Worm (Caenorhabditis elegans) whole organism, young adult: Measurements from ENCODE around the gene F07E5.5.

Source experiments
- B0035.1 ChIP-seq: sonication (generic microtip); optimal IDR thresholded peaks from 2 replicates; lab custom pipeline; 2016; ENCODE audit warnings: missing genetic modification characterization, mild to moderate bottlenecking, missing compliant biosample characterization, missing genotype, missing genetic modification reagents
- B0336.3 ChIP-seq: fragments of 200-800 bp; sonication (Bioruptor generic); IDR thresholded peaks from 2 replicates; pipeline ENCODE4 v1.3.6; 2022; ENCODE audit warnings: missing genetic modification characterization, missing compliant biosample characterization
- F37B4.10 ChIP-seq: fragments of 200-800 bp; sonication (Bioruptor generic); IDR thresholded peaks from 2 replicates; pipeline ENCODE4 v1.3.6; 2022; ENCODE audit warnings: missing genetic modification characterization, missing compliant biosample characterization
- F39B2.1 ChIP-seq: fragments of 200-800 bp; sonication (Bioruptor generic); IDR thresholded peaks from 2 replicates; pipeline ENCODE4 v1.3.6; 2022; ENCODE audit warnings: missing genetic modification reagents, missing genetic modification characterization, missing compliant biosample characterization
- F49E8.2 ChIP-seq: sonication (generic microtip); optimal IDR thresholded peaks from 3 replicates; lab custom pipeline; 2017; ENCODE audit warnings: missing genetic modification characterization, mild to moderate bottlenecking, missing compliant biosample characterization, antibody characterized with exemption, moderate library complexity; ENCODE audit not compliant: insufficient read depth
- F57A8.1 ChIP-seq: fragments of 200-800 bp; sonication (Bioruptor generic); optimal IDR thresholded peaks from 2 replicates; lab custom pipeline; 2018; ENCODE audit warnings: mild to moderate bottlenecking, missing genetic modification characterization, moderate library complexity, missing compliant biosample characterization
- K12H6.12 ChIP-seq: fragments of 200-800 bp; sonication (Bioruptor generic); optimal IDR thresholded peaks from 2 replicates; lab custom pipeline; 2018; ENCODE audit warnings: mild to moderate bottlenecking, missing genetic modification characterization, missing compliant biosample characterization
- T26A5.8 ChIP-seq: sonication (generic microtip); optimal IDR thresholded peaks from 2 replicates; lab custom pipeline; 2016; ENCODE audit warnings: missing genetic modification characterization, missing compliant biosample characterization
- ZK185.1 ChIP-seq: sonication (generic microtip); optimal IDR thresholded peaks from 2 replicates; lab custom pipeline; 2016; ENCODE audit warnings: mild to moderate bottlenecking, missing genetic modification characterization, missing compliant biosample characterization; ENCODE audit not compliant: poor library complexity, severe bottlenecking
- atf-7 ChIP-seq: sonication (generic microtip); optimal IDR thresholded peaks from 2 replicates; lab custom pipeline; 2017; ENCODE audit warnings: mild to moderate bottlenecking, missing genetic modification characterization, missing compliant biosample characterization
- athp-1 ChIP-seq: sonication (generic microtip); optimal IDR thresholded peaks from 2 replicates; lab custom pipeline; 2017; ENCODE audit warnings: mild to moderate bottlenecking, missing genetic modification characterization, missing compliant biosample characterization
- cebp-2 ChIP-seq: fragments of 200-800 bp; sonication (Bioruptor generic); IDR thresholded peaks from 2 replicates; pipeline ENCODE4 v1.3.6; 2022; ENCODE audit warnings: missing genetic modification characterization, missing compliant biosample characterization
- ceh-27 ChIP-seq: fragments of 200-800 bp; sonication (Bioruptor generic); optimal IDR thresholded peaks from 2 replicates; lab custom pipeline; 2018; ENCODE audit warnings: mild to moderate bottlenecking, missing genetic modification characterization, moderate library complexity, missing compliant biosample characterization
- ceh-58 ChIP-seq: fragments of 200-800 bp; sonication (Bioruptor generic); IDR thresholded peaks from 2 replicates; pipeline ENCODE4 v1.3.6; 2022; ENCODE audit warnings: missing genetic modification characterization, missing compliant biosample characterization
- ceh-91 ChIP-seq: fragments of 200-800 bp; sonication (Bioruptor generic); IDR thresholded peaks from 2 replicates; pipeline ENCODE4 v1.3.6; 2022; ENCODE audit warnings: missing genetic modification reagents, missing genetic modification characterization, missing compliant biosample characterization
- chd-7 ChIP-seq: sonication (generic microtip); optimal IDR thresholded peaks from 2 replicates; lab custom pipeline; 2016; ENCODE audit warnings: mild to moderate bottlenecking, missing genetic modification characterization, moderate library complexity, missing compliant biosample characterization
- dox-1 ChIP-seq: fragments of 200-800 bp; sonication (Bioruptor generic); IDR thresholded peaks from 2 replicates; pipeline ENCODE4 v1.3.6; 2022; ENCODE audit warnings: missing genetic modification reagents, missing genetic modification characterization, missing compliant biosample characterization
- ets-4 ChIP-seq: fragments of 200-800 bp; sonication (Bioruptor generic); optimal IDR thresholded peaks from 2 replicates; lab custom pipeline; 2018; ENCODE audit warnings: mild to moderate bottlenecking, missing genetic modification characterization, missing compliant biosample characterization
- fkh-3 ChIP-seq: sonication (generic microtip); optimal IDR thresholded peaks from 2 replicates; lab custom pipeline; 2016; ENCODE audit warnings: mild to moderate bottlenecking, missing genetic modification characterization, missing compliant biosample characterization
- gei-17 ChIP-seq: fragments of 200-800 bp; sonication (Bioruptor generic); optimal IDR thresholded peaks from 2 replicates; lab custom pipeline; 2018; ENCODE audit warnings: mild to moderate bottlenecking, missing genetic modification characterization, missing compliant biosample characterization
- hmg-1.2 ChIP-seq: fragments of 200-800 bp; sonication (Bioruptor generic); IDR thresholded peaks from 2 replicates; pipeline ENCODE4 v1.3.6; 2022; ENCODE audit warnings: missing genetic modification reagents, missing genetic modification characterization, missing compliant biosample characterization
- lin-40 ChIP-seq: sonication (generic microtip); optimal IDR thresholded peaks from 2 replicates; lab custom pipeline; 2016; ENCODE audit warnings: missing genetic modification characterization, mild to moderate bottlenecking, missing compliant biosample characterization, missing genotype, missing genetic modification reagents
- lin-54 ChIP-seq: fragments of 200-800 bp; sonication (Bioruptor generic); optimal IDR thresholded peaks from 2 replicates; lab custom pipeline; 2018; ENCODE audit warnings: mild to moderate bottlenecking, missing genetic modification characterization, missing compliant biosample characterization
- lsl-1 ChIP-seq: fragments of 200-800 bp; sonication (Bioruptor generic); optimal IDR thresholded peaks from 2 replicates; lab custom pipeline; 2018; ENCODE audit warnings: mild to moderate bottlenecking, missing genetic modification characterization, moderate library complexity, missing compliant biosample characterization
- madf-8 ChIP-seq: fragments of 200-800 bp; sonication (Bioruptor generic); conservative IDR thresholded peaks from 2 replicates; pipeline ENCODE4 v1.3.6; 2022; ENCODE audit warnings: missing genetic modification reagents, missing genetic modification characterization, missing compliant biosample characterization
- mcd-1 ChIP-seq: fragments of 200-800 bp; sonication (Bioruptor generic); IDR thresholded peaks from 2 replicates; pipeline ENCODE4 v1.3.6; 2022; ENCODE audit warnings: missing genetic modification reagents, missing genetic modification characterization, missing compliant biosample characterization
- mel-28 ChIP-seq: sonication (generic microtip); optimal IDR thresholded peaks from 2 replicates; lab custom pipeline; 2016; ENCODE audit warnings: borderline replicate concordance, mild to moderate bottlenecking, missing genetic modification characterization, missing compliant biosample characterization
- mes-4 ChIP-seq: sonication (generic microtip); optimal IDR thresholded peaks from 2 replicates; lab custom pipeline; 2016; ENCODE audit warnings: missing genotype, missing genetic modification characterization, missing compliant biosample characterization
- nfya-1 ChIP-seq: sonication (generic microtip); optimal IDR thresholded peaks from 2 replicates; lab custom pipeline; 2017; ENCODE audit warnings: antibody characterized with exemption, missing compliant biosample characterization, missing genetic modification characterization, borderline replicate concordance; ENCODE audit not compliant: insufficient read depth
- nfya-2 ChIP-seq: fragments of 200-800 bp; sonication (Bioruptor generic); IDR thresholded peaks from 2 replicates; pipeline ENCODE4 v1.3.6; 2022; ENCODE audit warnings: missing genetic modification reagents, missing genetic modification characterization, missing compliant biosample characterization
- nfyb-1 ChIP-seq: fragments of 200-800 bp; sonication (Bioruptor generic); IDR thresholded peaks from 2 replicates; pipeline ENCODE4 v1.3.6; 2022; ENCODE audit warnings: missing genetic modification reagents, missing genetic modification characterization, missing compliant biosample characterization
- nhr-120 ChIP-seq: fragments of 200-800 bp; sonication (Bioruptor generic); IDR thresholded peaks from 2 replicates; pipeline ENCODE4 v1.3.6; 2022; ENCODE audit warnings: missing genetic modification characterization, missing compliant biosample characterization
- nhr-179 ChIP-seq: sonication (generic microtip); optimal IDR thresholded peaks from 2 replicates; lab custom pipeline; 2016; ENCODE audit warnings: mild to moderate bottlenecking, missing genetic modification characterization, missing compliant biosample characterization
- nhr-27 ChIP-seq: fragments of 200-800 bp; sonication (Bioruptor generic); optimal IDR thresholded peaks from 2 replicates; lab custom pipeline; 2018; ENCODE audit warnings: mild to moderate bottlenecking, missing genetic modification characterization, moderate library complexity, missing compliant biosample characterization
- nhr-80 ChIP-seq: sonication (generic microtip); optimal IDR thresholded peaks from 2 replicates; lab custom pipeline; 2016; ENCODE audit warnings: missing genetic modification characterization, missing compliant biosample characterization
- nhr-90 ChIP-seq: sonication (generic microtip); optimal IDR thresholded peaks from 2 replicates; lab custom pipeline; 2016; ENCODE audit warnings: missing genotype, mild to moderate bottlenecking, missing genetic modification characterization, missing compliant biosample characterization
- pbrm-1 ChIP-seq: fragments of 200-800 bp; sonication (Bioruptor generic); IDR thresholded peaks from 2 replicates; pipeline ENCODE4 v1.3.6; 2022; ENCODE audit warnings: missing genetic modification reagents, missing genetic modification characterization, missing compliant biosample characterization
- pha-4 ChIP-seq: fragments of 150-350 bp; sonication (generic microtip); optimal IDR thresholded peaks from 2 replicates; lab custom pipeline; 2014; ENCODE audit warnings: missing biosample characterization, missing genetic modification reagents, missing genetic modification characterization
- rcor-1 ChIP-seq: fragments of 200-800 bp; sonication (Bioruptor generic); IDR thresholded peaks from 2 replicates; pipeline ENCODE4 v1.3.6; 2022; ENCODE audit warnings: missing genetic modification reagents, missing genetic modification characterization, missing compliant biosample characterization
- rpc-1 ChIP-seq, 2 experiments: fragments of 150-350 bp in 1 of 2; sonication (generic microtip) in 1 of 2; optimal IDR thresholded peaks; 2 replicates each; lab custom pipeline; 2014 to 2018; ENCODE audit warnings: missing biosample characterization in 1 of 2, missing genetic modification characterization in 1 of 2, missing genetic modification reagents in 1 of 2, missing genotype in 1 of 2
- snpc-1.1 ChIP-seq: sonication (generic microtip); optimal IDR thresholded peaks from 2 replicates; lab custom pipeline; 2017; ENCODE audit warnings: missing genetic modification characterization, mild to moderate bottlenecking, missing compliant biosample characterization, antibody characterized with exemption, moderate library complexity, missing genotype, missing genetic modification reagents; ENCODE audit not compliant: insufficient read depth
- snpc-3.4 ChIP-seq: sonication (generic microtip); optimal IDR thresholded peaks from 2 replicates; lab custom pipeline; 2017; ENCODE audit warnings: missing genetic modification characterization, mild to moderate bottlenecking, missing compliant biosample characterization, antibody characterized with exemption, moderate library complexity, missing genotype, missing genetic modification reagents
- sptf-2 ChIP-seq: fragments of 200-800 bp; sonication (Bioruptor generic); optimal IDR thresholded peaks from 2 replicates; lab custom pipeline; 2018; ENCODE audit warnings: mild to moderate bottlenecking, missing genetic modification characterization, missing compliant biosample characterization
- tbp1 ChIP-seq: fragments of 200-800 bp; sonication (Bioruptor generic); optimal IDR thresholded peaks from 2 replicates; lab custom pipeline; 2018; ENCODE audit warnings: mild to moderate bottlenecking, missing genetic modification characterization, missing compliant biosample characterization
- zfh-2 ChIP-seq: fragments of 200-800 bp; sonication (Bioruptor generic); conservative IDR thresholded peaks from 2 replicates; pipeline ENCODE4 v1.3.6; 2022; ENCODE audit warnings: missing genetic modification reagents, missing genetic modification characterization, missing compliant biosample characterization
- zim-3 ChIP-seq: sonication (generic microtip); optimal IDR thresholded peaks from 2 replicates; lab custom pipeline; 2017; ENCODE audit warnings: mild to moderate bottlenecking, missing genetic modification characterization, moderate library complexity, missing compliant biosample characterization
- ztf-18 ChIP-seq: sonication (generic microtip); optimal IDR thresholded peaks from 2 replicates; lab custom pipeline; 2016; ENCODE audit warnings: missing genotype, mild to moderate bottlenecking, missing genetic modification characterization, missing compliant biosample characterization
- ztf-25 ChIP-seq: fragments of 200-800 bp; sonication (Bioruptor generic); IDR thresholded peaks from 2 replicates; pipeline ENCODE4 v1.3.6; 2022; ENCODE audit warnings: missing genetic modification reagents, missing genetic modification characterization, missing compliant biosample characterization
- ztf-28 ChIP-seq: fragments of 200-800 bp; sonication (Bioruptor generic); IDR thresholded peaks from 2 replicates; pipeline ENCODE4 v1.3.6; 2022; ENCODE audit warnings: missing genetic modification reagents, missing genetic modification characterization, missing compliant biosample characterization

F07E5.5 gene

DNA sequence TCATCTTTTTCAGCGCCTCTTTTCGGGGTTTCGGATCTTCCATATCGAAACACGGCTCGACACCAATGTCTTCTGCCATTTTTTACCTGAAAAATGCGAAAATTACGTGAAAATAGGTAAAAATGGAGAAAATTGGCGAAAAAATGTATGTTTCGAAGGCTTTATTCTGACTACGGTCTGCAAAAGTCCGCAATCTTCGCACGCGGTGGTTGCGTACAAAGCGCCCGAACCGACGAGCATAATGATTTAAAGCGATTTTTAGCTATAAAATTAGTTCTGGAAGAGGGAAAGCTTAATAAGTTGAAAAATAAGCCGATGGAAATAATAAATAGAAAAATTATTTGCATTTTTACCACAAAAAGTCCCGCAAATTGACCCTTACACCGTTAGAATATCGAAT, at the start of gene F07E5.5:
Gene F07E5.5 (minus strand): TSS at position 86 of the 400 bp plus-strand sequence.
- TF ChIP-seq fkh-3 (no peak), F49E8.2 (no peak), ceh-58 (GFP tag; lab: Robert Waterston, UW) (no peak), T26A5.8 (no peak), ceh-91 (GFP tag; lab: Robert Waterston, UW) (no peak), zim-3 (tag; lab: Kevin White, UChicago) (no peak), ztf-25 (no peak), nfya-1 (tag; lab: Kevin White, UChicago) (no peak), pha-4 (tag; lab: Kevin White, UChicago) (no peak), rpc-1 (optimal IDR thresholded peaks at IDR 0.05; lab: Kevin White, UChicago) (no peak), rpc-1 (tag; optimal IDR thresholded peaks at IDR 0.05; lab: Kevin White, UChicago) (no peak), ztf-28 (no peak), B0336.3 (GFP tag; lab: Robert Waterston, UW) (no peak), mel-28 (tag; lab: Kevin White, UChicago) (no peak), lin-54 (GFP tag; lab: Kevin White, UChicago) (peak; percentile 18), ztf-18 (tag; lab: Kevin White, UChicago) (no peak), atf-7 (tag; lab: Kevin White, UChicago) (no peak), nhr-27 (tag; lab: Kevin White, UChicago) (no peak), nhr-179 (tag; lab: Kevin White, UChicago) (no peak), nhr-80 (tag; lab: Kevin White, UChicago) (no peak), athp-1 (peak; percentile 5), K12H6.12 (no peak), ets-4 (no peak), nfya-2 (GFP tag; lab: Robert Waterston, UW) (no peak), mcd-1 (GFP tag; lab: Robert Waterston, UW) (peak; percentile 63), hmg-1.2 (GFP tag; lab: Robert Waterston, UW) (peak; percentile 45; the same call in 1 of the 2 replicates), F57A8.1 (GFP tag; lab: Kevin White, UChicago) (no peak), nhr-120 (no peak), nhr-90 (tag; lab: Kevin White, UChicago) (no peak), tbp1 (GFP tag; lab: Kevin White, UChicago) (peak; percentile 12), rcor-1 (GFP tag; lab: Robert Waterston, UW) (no peak), chd-7 (tag; lab: Kevin White, UChicago) (no peak), B0035.1 (tag; lab: Kevin White, UChicago) (no peak), lsl-1 (GFP tag; lab: Kevin White, UChicago) (peak; percentile 82), mes-4 (tag; lab: Kevin White, UChicago) (no peak), madf-8 (GFP tag; lab: Robert Waterston, UW) (no peak), ceh-27 (GFP tag; lab: Kevin White, UChicago) (no peak), gei-17 (GFP tag; lab: Kevin White, UChicago) (no peak), snpc-1.1 (tag; lab: Kevin White, UChicago) (no peak), snpc-3.4 (tag; lab: Kevin White, UChicago) (no peak), ZK185.1 (tag; lab: Kevin White, UChicago) (no peak), lin-40 (tag; lab: Kevin White, UChicago) (no peak), cebp-2 (GFP tag; lab: Robert Waterston, UW) (no peak), F39B2.1 (GFP tag; lab: Robert Waterston, UW) (no peak), nfyb-1 (GFP tag; lab: Robert Waterston, UW) (no peak), dox-1 (peak; percentile 49; the same call in 1 of the 2 replicates), F37B4.10 (no peak), sptf-2 (GFP tag; lab: Kevin White, UChicago) (no peak), pbrm-1 (no peak), zfh-2 (no peak)
